Fruit fly (Drosophila melanogaster) whole organism, embryonic: ENCODE data around the gene CG14664.

Experiments
- CG10366 ChIP-seq: fragments of 200-800 bp; sonication (Bioruptor generic); IDR thresholded peaks from 2 replicates; pipeline ENCODE4 v1.3.6; 2022; ENCODE audit warnings: missing biosample characterization, missing genetic modification characterization
- CG11085 ChIP-seq: fragments of 200-800 bp; sonication (Bioruptor generic); IDR thresholded peaks from 2 replicates; pipeline ENCODE4 v1.3.6; 2022; ENCODE audit warnings: missing biosample characterization, missing genetic modification characterization
- CG12299 ChIP-seq: fragments of 200-800 bp; sonication (Bioruptor generic); optimal IDR thresholded peaks from 2 replicates; lab custom pipeline; 2018; ENCODE audit warnings: missing biosample characterization, mild to moderate bottlenecking, missing genetic modification characterization
- CG18476 ChIP-seq: fragments of 200-800 bp; sonication (Bioruptor generic); optimal IDR thresholded peaks from 2 replicates; lab custom pipeline; 2016; ENCODE audit warnings: missing biosample characterization, mild to moderate bottlenecking, missing genetic modification characterization
- Doc3 ChIP-seq: fragments of 200-800 bp; sonication (Bioruptor generic); IDR thresholded peaks from 3 replicates; pipeline ENCODE4 v1.3.6; 2022; ENCODE audit warnings: missing biosample characterization, missing genetic modification characterization; ENCODE audit not compliant: partially characterized antibody
- H2.0 ChIP-seq: fragments of 200-800 bp; sonication (Bioruptor generic); IDR thresholded peaks from 2 replicates; pipeline ENCODE4 v1.3.6; 2022; ENCODE audit warnings: missing biosample characterization, missing genetic modification characterization
- Hand ChIP-seq: fragments of 200-800 bp; sonication (Bioruptor generic); optimal IDR thresholded peaks from 2 replicates; lab custom pipeline; 2017; ENCODE audit warnings: mild to moderate bottlenecking, missing biosample characterization, missing genetic modification reagents, missing genetic modification characterization
- Xbp1 ChIP-seq: fragments of 200-800 bp; sonication (Bioruptor generic); optimal IDR thresholded peaks from 3 replicates; lab custom pipeline; 2016; ENCODE audit warnings: missing biosample characterization, mild to moderate bottlenecking, missing genetic modification characterization

DNA sequence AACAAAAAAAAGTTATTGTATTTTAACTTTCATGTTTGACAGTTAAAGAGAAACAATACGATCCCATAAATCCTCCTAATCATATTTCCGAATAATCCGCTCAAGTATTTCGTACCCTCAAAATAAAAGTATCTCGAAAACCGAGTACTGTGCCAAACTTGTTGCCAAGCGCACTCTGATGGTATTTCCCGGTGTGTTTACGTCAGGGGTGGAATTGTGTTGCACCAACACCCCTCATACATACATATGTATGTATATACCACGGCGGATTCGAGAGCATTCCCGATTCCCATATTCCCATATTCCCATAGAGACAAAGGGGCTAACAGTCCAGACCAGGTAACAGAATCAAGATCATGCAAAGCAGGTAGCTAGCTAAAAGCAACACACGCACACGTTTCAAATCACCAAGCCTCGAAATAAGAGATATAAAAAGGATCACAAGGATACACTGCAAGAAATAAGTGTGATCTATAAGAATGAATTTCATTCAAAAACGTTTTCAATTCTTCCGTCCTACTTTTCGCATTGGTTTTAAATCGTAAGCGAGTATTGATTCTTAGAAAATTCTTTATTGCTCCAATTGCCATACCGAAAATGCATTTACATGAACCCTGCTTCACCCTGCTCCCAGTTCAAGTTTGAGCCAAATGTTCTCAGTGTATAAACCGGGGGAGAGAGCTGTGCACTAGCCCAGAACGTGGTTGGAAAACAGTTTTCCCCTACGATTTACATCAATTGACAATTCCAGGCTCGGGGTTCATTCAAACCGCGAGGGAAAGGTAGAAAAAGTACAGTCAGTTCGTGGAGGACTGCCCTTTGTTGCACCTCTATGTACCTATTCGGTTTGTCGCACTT lies 11.8 kb upstream of the CG14664 start:
- peak; percentile 4 for TF ChIP-seq CG12299
- TF ChIP-seq H2.0 (GFP tag; lab: Robert Waterston, UW) = peak; percentile 37; the same call in 1 of the 2 replicates
- no peak for TF ChIP-seq Doc3 (GFP tag; lab: Robert Waterston, UW)
- peak; percentile 74 for TF ChIP-seq Xbp1
- no peak; the same call in 1 of the 2 replicates for TF ChIP-seq CG10366
- no peak for TF ChIP-seq Hand
- TF ChIP-seq CG11085 (GFP tag; lab: Robert Waterston, UW) = no peak
- peak; percentile 61 for TF ChIP-seq CG18476 (GFP tag; lab: Kevin White, UChicago)
